Worm (Caenorhabditis elegans) whole organism, early embryonic: Measurements from ENCODE around the gene zmp-1.

Experiments
- F13C5.2 ChIP-seq: sonication (generic microtip); optimal IDR thresholded peaks from 2 replicates; lab custom pipeline; 2017; ENCODE audit warnings: mild to moderate bottlenecking, missing genetic modification characterization, inconsistent platforms, missing compliant biosample characterization
- aly-1 ChIP-seq: sonication (generic microtip); optimal IDR thresholded peaks from 2 replicates; lab custom pipeline; 2016; ENCODE audit warnings: missing genetic modification characterization, missing compliant biosample characterization
- ama-1 ChIP-seq: fragments of 150-350 bp; optimal IDR thresholded peaks from 2 replicates; lab custom pipeline; 2014
- ceh-36 ChIP-seq: sonication (generic microtip); optimal IDR thresholded peaks from 2 replicates; lab custom pipeline; 2016; ENCODE audit warnings: missing genetic modification characterization, inconsistent platforms, missing compliant biosample characterization
- ets-7 ChIP-seq: sonication (generic microtip); optimal IDR thresholded peaks from 2 replicates; lab custom pipeline; 2016; ENCODE audit warnings: missing genotype, missing genetic modification characterization, missing compliant biosample characterization
- hmbx-1 ChIP-seq: sonication (generic microtip); optimal IDR thresholded peaks from 2 replicates; lab custom pipeline; 2016; ENCODE audit warnings: mild to moderate bottlenecking, missing genetic modification characterization, missing compliant biosample characterization
- hmg-4 ChIP-seq: fragments of 200-800 bp; sonication (Bioruptor generic); optimal IDR thresholded peaks from 2 replicates; lab custom pipeline; 2018; ENCODE audit warnings: mild to moderate bottlenecking, missing genetic modification characterization, missing compliant biosample characterization
- hnd-1 ChIP-seq: sonication (generic microtip); optimal IDR thresholded peaks from 2 replicates; lab custom pipeline; 2016; ENCODE audit warnings: missing genetic modification characterization, missing compliant biosample characterization
- pes-1 ChIP-seq: fragments of 200-800 bp; sonication (Bioruptor generic); IDR thresholded peaks from 2 replicates; pipeline ENCODE4 v1.3.6; 2022; ENCODE audit warnings: missing genetic modification reagents, missing genetic modification characterization, missing compliant biosample characterization
- sea-1 ChIP-seq: fragments of 200-800 bp; sonication (Bioruptor generic); conservative IDR thresholded peaks from 2 replicates; pipeline ENCODE4 v1.3.6; 2022; ENCODE audit warnings: missing genetic modification characterization, missing compliant biosample characterization
- tbx-11 ChIP-seq: fragments of 200-800 bp; sonication (Bioruptor generic); IDR thresholded peaks from 2 replicates; pipeline ENCODE4 v1.3.6; 2022; ENCODE audit warnings: missing genetic modification characterization, missing compliant biosample characterization
- tbx-37 ChIP-seq: fragments of 200-800 bp; sonication (Bioruptor generic); conservative IDR thresholded peaks from 2 replicates; pipeline ENCODE4 v1.3.6; 2022; ENCODE audit warnings: missing genetic modification reagents, missing genetic modification characterization, missing compliant biosample characterization
- tra-4 ChIP-seq: sonication (generic microtip); optimal IDR thresholded peaks from 2 replicates; lab custom pipeline; 2017; ENCODE audit warnings: missing genetic modification characterization, missing compliant biosample characterization

DNA sequence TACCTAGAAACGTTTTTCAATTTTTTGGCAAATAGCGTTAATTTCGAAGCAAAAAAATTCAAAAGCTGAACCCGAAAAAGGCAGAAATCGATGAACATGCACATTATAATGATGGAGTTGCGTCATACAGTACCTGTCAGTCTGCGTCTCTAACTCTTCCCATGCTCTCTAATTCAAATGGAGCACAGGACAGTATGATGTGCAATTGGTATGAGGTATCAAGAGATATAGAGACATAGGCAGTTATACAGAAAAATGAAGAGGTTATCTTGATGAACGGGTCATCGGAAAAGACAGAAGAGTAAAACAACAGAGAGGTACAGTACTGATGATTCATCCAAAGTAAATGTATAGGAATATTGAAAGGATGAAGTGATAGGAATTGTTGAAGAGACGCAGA lies 32.0 kb downstream of the zmp-1 start:
- no peak for TF ChIP-seq tbx-11 (GFP tag; lab: Robert Waterston, UW)
- TF ChIP-seq ets-7 (tag; lab: Kevin White, UChicago) = no peak
- TF ChIP-seq hmbx-1 (tag; lab: Kevin White, UChicago) = no peak
- no peak for TF ChIP-seq sea-1 (GFP tag; lab: Robert Waterston, UW)
- no peak for TF ChIP-seq ama-1 (lab: Kevin White, UChicago)
- TF ChIP-seq hmg-4 (GFP tag; lab: Kevin White, UChicago) = no peak
- no peak for TF ChIP-seq hnd-1
- no peak for TF ChIP-seq pes-1 (GFP tag; lab: Robert Waterston, UW)
- TF ChIP-seq F13C5.2 (tag; lab: Kevin White, UChicago) = no peak
- TF ChIP-seq aly-1 = no peak
- TF ChIP-seq tbx-37 = no peak
- TF ChIP-seq tra-4 (tag; lab: Kevin White, UChicago) = no peak
- no peak for TF ChIP-seq ceh-36 (tag; lab: Kevin White, UChicago)
